Worm (Caenorhabditis elegans) whole organism, L1 larva: ENCODE results near the gene T05G5.4.

Experiments used
- C16A3.4 ChIP-seq: fragments of 150-350 bp; optimal IDR thresholded peaks from 2 replicates; lab custom pipeline; 2014; ENCODE audit warnings: missing biosample characterization, missing genetic modification characterization
- F16B12.6 ChIP-seq: fragments of 150-350 bp; optimal IDR thresholded peaks from 2 replicates; lab custom pipeline; 2014; ENCODE audit warnings: missing biosample characterization, missing genetic modification characterization
- aha-1 ChIP-seq: fragments of 150-350 bp; optimal IDR thresholded peaks from 2 replicates; lab custom pipeline; 2014; ENCODE audit warnings: missing biosample characterization, missing genetic modification characterization
- ama-1 ChIP-seq: fragments of 150-350 bp; optimal IDR thresholded peaks from 2 replicates; lab custom pipeline; 2014
- blmp-1 ChIP-seq: fragments of 150-350 bp; optimal IDR thresholded peaks from 2 replicates; lab custom pipeline; 2014; ENCODE audit warnings: missing biosample characterization, missing genetic modification characterization
- ceh-8 ChIP-seq: fragments of 200-800 bp; sonication (Bioruptor generic); optimal IDR thresholded peaks from 2 replicates; lab custom pipeline; 2018; ENCODE audit warnings: mild to moderate bottlenecking, missing genetic modification characterization, moderate library complexity, missing compliant biosample characterization
- ceh-88 ChIP-seq: fragments of 200-800 bp; sonication (Bioruptor generic); IDR thresholded peaks from 2 replicates; pipeline ENCODE4 v1.3.6; 2022; ENCODE audit warnings: missing genetic modification characterization, missing compliant biosample characterization
- ces-1 ChIP-seq: fragments of 150-350 bp; optimal IDR thresholded peaks from 2 replicates; lab custom pipeline; 2014; ENCODE audit warnings: missing biosample characterization, missing genetic modification reagents, missing genetic modification characterization
- dsc-1 ChIP-seq: sonication (generic microtip); optimal IDR thresholded peaks from 2 replicates; lab custom pipeline; 2016; ENCODE audit warnings: mild to moderate bottlenecking, missing genetic modification characterization, missing compliant biosample characterization
- efl-1 ChIP-seq, 4 experiments: fragments of 150-350 bp; optimal IDR thresholded peaks in 3 of 4; peaks in 1 of 4; 1 replicate in 1 of 4; 2 replicates in 3 of 4; lab custom pipeline; 2014; ENCODE audit warnings: missing biosample characterization in 2 of 4, missing genetic modification characterization in 2 of 4, missing genetic modification reagents in 2 of 4
- egl-13 ChIP-seq: sonication (generic microtip); optimal IDR thresholded peaks from 2 replicates; lab custom pipeline; 2016; ENCODE audit warnings: missing genotype, missing genetic modification reagents, missing genetic modification characterization, missing compliant biosample characterization
- egl-27 ChIP-seq, 2 experiments: fragments of 150-350 bp in 1 of 2; sonication (generic microtip); optimal IDR thresholded peaks; 3 replicates each; lab custom pipeline; 2017 to 2018; ENCODE audit warnings: missing biosample characterization in 2 of 2, missing genetic modification characterization in 2 of 2, missing genetic modification reagents in 2 of 2
- elt-2 ChIP-seq: sonication (generic microtip); optimal IDR thresholded peaks from 2 replicates; lab custom pipeline; 2016; ENCODE audit warnings: missing genetic modification characterization, mild to moderate bottlenecking, inconsistent platforms, missing compliant biosample characterization, missing genetic modification reagents
- elt-3 ChIP-seq, 6 experiments: fragments of 150-350 bp in 1 of 6; sonication (generic microtip); optimal IDR thresholded peaks; 2 replicates each; lab custom pipeline; 2017 to 2018; ENCODE audit warnings: missing biosample characterization in 6 of 6, missing genetic modification characterization in 6 of 6, inconsistent platforms in 1 of 6
- fkh-10 ChIP-seq: sonication (generic microtip); optimal IDR thresholded peaks from 2 replicates; lab custom pipeline; 2017; ENCODE audit warnings: missing biosample characterization, missing genetic modification reagents, missing genetic modification characterization
- fkh-4 ChIP-seq: sonication (generic microtip); optimal IDR thresholded peaks from 2 replicates; lab custom pipeline; 2016; ENCODE audit warnings: missing compliant biosample characterization, missing genetic modification characterization, borderline replicate concordance
- hlh-4 ChIP-seq: sonication (generic microtip); optimal IDR thresholded peaks from 2 replicates; lab custom pipeline; 2016; ENCODE audit warnings: mild to moderate bottlenecking, missing genetic modification characterization, missing compliant biosample characterization
- isw-1 ChIP-seq: fragments of 200-800 bp; sonication (Bioruptor generic); IDR thresholded peaks from 2 replicates; pipeline ENCODE4 v1.3.6; 2022; ENCODE audit warnings: missing genetic modification characterization, missing compliant biosample characterization
- lin-14 ChIP-seq: fragments of 200-800 bp; sonication (Bioruptor generic); optimal IDR thresholded peaks from 2 replicates; lab custom pipeline; 2018; ENCODE audit warnings: mild to moderate bottlenecking, missing genetic modification characterization, moderate library complexity, missing compliant biosample characterization
- lin-39 ChIP-seq: fragments of 150-350 bp; optimal IDR thresholded peaks from 2 replicates; lab custom pipeline; 2014; ENCODE audit warnings: missing biosample characterization, missing genetic modification reagents, missing genetic modification characterization
- lsy-2 ChIP-seq, 2 experiments: fragments of 150-350 bp; optimal IDR thresholded peaks; 2 replicates each; lab custom pipeline; 2014; ENCODE audit warnings: missing biosample characterization in 2 of 2, missing genetic modification characterization in 2 of 2
- mdl-1 ChIP-seq, 2 experiments: fragments of 150-350 bp; optimal IDR thresholded peaks; 2 replicates each; lab custom pipeline; 2014 to 2017; ENCODE audit warnings: missing biosample characterization in 2 of 2, missing genetic modification characterization in 2 of 2, inconsistent platforms in 1 of 2
- nhr-20 ChIP-seq: sonication (generic microtip); optimal IDR thresholded peaks from 2 replicates; lab custom pipeline; 2016; ENCODE audit warnings: mild to moderate bottlenecking, missing genetic modification characterization, missing compliant biosample characterization
- nhr-237 ChIP-seq: fragments of 150-350 bp; optimal IDR thresholded peaks from 2 replicates; lab custom pipeline; 2014; ENCODE audit warnings: missing biosample characterization, missing genetic modification characterization
- nhr-47 ChIP-seq: sonication (generic microtip); optimal IDR thresholded peaks from 2 replicates; lab custom pipeline; 2016; ENCODE audit warnings: mild to moderate bottlenecking, missing genetic modification characterization, moderate library complexity, missing compliant biosample characterization
- nhr-71 ChIP-seq: sonication (generic microtip); optimal IDR thresholded peaks from 2 replicates; lab custom pipeline; 2016; ENCODE audit warnings: mild to moderate bottlenecking, missing genetic modification characterization, moderate library complexity, missing compliant biosample characterization
- nhr-77 ChIP-seq: fragments of 150-350 bp; optimal IDR thresholded peaks from 2 replicates; lab custom pipeline; 2014; ENCODE audit warnings: missing biosample characterization, missing genetic modification characterization
- nhr-85 ChIP-seq: sonication (generic microtip); peaks from one replicate; lab custom pipeline; 2016; ENCODE audit warnings: missing genetic modification characterization, inconsistent platforms, missing compliant biosample characterization
- nhr-90 ChIP-seq: sonication (generic microtip); optimal IDR thresholded peaks from 2 replicates; lab custom pipeline; 2016; ENCODE audit warnings: mild to moderate bottlenecking, missing genetic modification characterization, missing compliant biosample characterization; ENCODE audit not compliant: poor library complexity
- pag-3 ChIP-seq: sonication (generic microtip); optimal IDR thresholded peaks from 2 replicates; lab custom pipeline; 2017; ENCODE audit warnings: missing genetic modification characterization, mild to moderate bottlenecking, missing compliant biosample characterization, antibody characterized with exemption, borderline replicate concordance; ENCODE audit not compliant: insufficient read depth
- pax-3 ChIP-seq: fragments of 200-800 bp; sonication (Bioruptor generic); optimal IDR thresholded peaks from 2 replicates; lab custom pipeline; 2018; ENCODE audit warnings: mild to moderate bottlenecking, missing genetic modification characterization, moderate library complexity, missing compliant biosample characterization
- rnt-1 ChIP-seq: sonication (generic microtip); optimal IDR thresholded peaks from 2 replicates; lab custom pipeline; 2016; ENCODE audit warnings: mild to moderate bottlenecking, missing genetic modification characterization, moderate library complexity, missing compliant biosample characterization
- snu-23 ChIP-seq: sonication (generic microtip); optimal IDR thresholded peaks from 2 replicates; lab custom pipeline; 2016; ENCODE audit warnings: missing genetic modification characterization, missing compliant biosample characterization
- sptf-1 ChIP-seq: fragments of 150-350 bp; optimal IDR thresholded peaks from 2 replicates; lab custom pipeline; 2014; ENCODE audit warnings: missing biosample characterization, missing genetic modification characterization
- sup-37 ChIP-seq: fragments of 200-800 bp; sonication (Bioruptor generic); optimal IDR thresholded peaks from 2 replicates; lab custom pipeline; 2018; ENCODE audit warnings: mild to moderate bottlenecking, missing genetic modification characterization, missing compliant biosample characterization
- swsn-7 ChIP-seq: sonication (generic microtip); optimal IDR thresholded peaks from 2 replicates; lab custom pipeline; 2016; ENCODE audit warnings: missing genetic modification characterization, missing compliant biosample characterization
- tbx-2 ChIP-seq: sonication (generic microtip); optimal IDR thresholded peaks from 2 replicates; lab custom pipeline; 2016; ENCODE audit warnings: missing genetic modification characterization, missing compliant biosample characterization
- unc-130 ChIP-seq: fragments of 150-350 bp; optimal IDR thresholded peaks from 2 replicates; lab custom pipeline; 2017; ENCODE audit warnings: missing biosample characterization, missing genetic modification characterization, inconsistent platforms
- unc-62 ChIP-seq: fragments of 150-350 bp; optimal IDR thresholded peaks from 2 replicates; lab custom pipeline; 2014; ENCODE audit warnings: missing biosample characterization, missing genetic modification reagents, missing genetic modification characterization
- vab-15 ChIP-seq: sonication (generic microtip); optimal IDR thresholded peaks from 2 replicates; lab custom pipeline; 2017; ENCODE audit warnings: missing genotype, mild to moderate bottlenecking, missing genetic modification characterization, missing compliant biosample characterization
- xbp-1 ChIP-seq: sonication (generic microtip); optimal IDR thresholded peaks from 2 replicates; lab custom pipeline; 2016; ENCODE audit warnings: missing genetic modification characterization, missing compliant biosample characterization
- zag-1 ChIP-seq: fragments of 150-350 bp; optimal IDR thresholded peaks from 2 replicates; lab custom pipeline; 2014; ENCODE audit warnings: missing biosample characterization, missing genetic modification characterization
- ztf-11 ChIP-seq, 2 experiments: sonication (generic microtip); optimal IDR thresholded peaks; 2 replicates each; lab custom pipeline; 2016 to 2017; ENCODE audit warnings: missing genetic modification characterization in 2 of 2, missing biosample characterization in 1 of 2, missing compliant biosample characterization in 1 of 2
- ztf-4 ChIP-seq: fragments of 150-350 bp; optimal IDR thresholded peaks from 2 replicates; lab custom pipeline; 2014; ENCODE audit warnings: missing biosample characterization, missing genetic modification characterization

The T05G5.4 gene

DNA sequence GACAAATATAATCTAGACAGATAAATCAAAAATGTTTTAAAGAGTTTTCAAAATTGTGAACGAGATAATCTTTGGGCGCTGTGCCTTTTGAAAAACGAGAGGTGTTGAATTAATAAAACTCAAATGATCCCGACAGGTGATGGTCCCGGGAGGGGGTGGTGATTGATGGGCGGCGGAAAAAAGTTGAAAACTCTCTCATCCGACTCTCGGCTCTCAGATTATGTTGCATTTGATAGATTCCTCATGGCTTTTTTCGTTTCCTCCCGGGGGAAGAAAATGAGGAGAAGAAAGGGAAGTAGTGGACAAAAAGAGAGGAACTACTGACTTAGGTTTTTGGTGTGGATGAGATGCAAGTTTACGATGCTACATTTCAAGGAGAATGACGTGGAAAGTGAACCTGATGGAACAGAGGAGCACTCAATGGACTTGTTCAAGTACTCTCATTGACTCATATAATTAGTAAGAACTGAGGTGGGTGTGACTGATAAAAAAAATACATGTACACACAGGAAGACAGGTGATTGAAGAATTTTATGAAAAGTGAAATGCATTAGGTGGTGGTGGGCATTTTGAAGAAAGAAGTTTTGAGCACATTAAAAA lies 17.3 kb upstream of the T05G5.4 start:
- TF ChIP-seq ztf-11 (tag; optimal IDR thresholded peaks at IDR 0.05; lab: Kevin White, UChicago) (no peak), nhr-47 (tag; lab: Kevin White, UChicago) (no peak), nhr-71 (tag; lab: Kevin White, UChicago) (peak; percentile 60), elt-3 (tag; optimal IDR thresholded peaks at IDR 0.05; lab: Kevin White, UChicago) (no peak), nhr-77 (tag; lab: Kevin White, UChicago) (no peak), ceh-88 (no peak), zag-1 (no peak), mdl-1 (tag; optimal IDR thresholded peaks at IDR 0.05; lab: Kevin White, UChicago) (no peak), hlh-4 (no peak), lsy-2 (tag; optimal IDR thresholded peaks at IDR 0.05; lab: Kevin White, UChicago) (peak; percentile 1 to 7), efl-1 (optimal IDR thresholded peaks at IDR 0.05; lab: Kevin White, UChicago) (no peak), efl-1 (GFP tag; optimal IDR thresholded peaks at IDR 0.05 in 1 of 2; lab: Kevin White, UChicago) (peak in 1 of 2 experiments; percentile 3), fkh-10 (GFP tag; lab: Kevin White, UChicago) (no peak), pag-3 (tag; lab: Kevin White, UChicago) (no peak), dsc-1 (peak; percentile 75), nhr-90 (tag; lab: Kevin White, UChicago) (no peak), pax-3 (tag; lab: Kevin White, UChicago) (no peak), unc-130 (tag; lab: Kevin White, UChicago) (no peak), sptf-1 (tag; lab: Kevin White, UChicago) (no peak), fkh-4 (tag; lab: Kevin White, UChicago) (no peak), xbp-1 (tag; lab: Kevin White, UChicago) (no peak), egl-27 (tag; optimal IDR thresholded peaks at IDR 0.05; lab: Kevin White, UChicago) (no peak), ces-1 (GFP tag; lab: Kevin White, UChicago) (no peak), nhr-237 (tag; lab: Kevin White, UChicago) (no peak), egl-13 (tag; lab: Kevin White, UChicago) (no peak), C16A3.4 (tag; lab: Kevin White, UChicago) (no peak), aha-1 (tag; lab: Kevin White, UChicago) (no peak), nhr-85 (peak; percentile 9), snu-23 (peak; percentile 19), ama-1 (lab: Kevin White, UChicago) (no peak), nhr-20 (tag; lab: Kevin White, UChicago) (peak; percentile 20), lin-14 (GFP tag; lab: Kevin White, UChicago) (peak; percentile 90), unc-62 (GFP tag; lab: Kevin White, UChicago) (no peak), blmp-1 (tag; lab: Kevin White, UChicago) (no peak), ztf-4 (tag; lab: Kevin White, UChicago) (no peak), isw-1 (GFP tag; lab: Robert Waterston, UW) (no peak), sup-37 (no peak), swsn-7 (peak; percentile 24), tbx-2 (tag; lab: Kevin White, UChicago) (no peak), lin-39 (tag; lab: Kevin White, UChicago) (peak; percentile 51), vab-15 (no peak), ceh-8 (GFP tag; lab: Kevin White, UChicago) (no peak), F16B12.6 (tag; lab: Kevin White, UChicago) (no peak), elt-2 (tag; lab: Kevin White, UChicago) (no peak), rnt-1 (peak; percentile 74)
